Fruit fly (Drosophila melanogaster) whole organism, prepupa: Measurements from ENCODE around the gene dpr10.

Source experiments
- Blimp-1 ChIP-seq: fragments of 200-800 bp; sonication (Bioruptor generic); optimal IDR thresholded peaks from 3 replicates; lab custom pipeline; 2017; ENCODE audit warnings: missing biosample characterization, missing genetic modification characterization, mild to moderate bottlenecking, moderate library complexity, missing genetic modification reagents
- CG10631 ChIP-seq: fragments of 200-800 bp; sonication (Bioruptor generic); optimal IDR thresholded peaks from 2 replicates; lab custom pipeline; 2016; ENCODE audit warnings: missing biosample characterization, missing genetic modification characterization
- CG10669 ChIP-seq: fragments of 200-800 bp; sonication (Bioruptor generic); optimal IDR thresholded peaks from 3 replicates; lab custom pipeline; 2018; ENCODE audit warnings: missing biosample characterization, mild to moderate bottlenecking, missing genetic modification characterization, moderate library complexity
- CG11762 ChIP-seq: fragments of 200-800 bp; sonication (Bioruptor generic); optimal IDR thresholded peaks from 3 replicates; lab custom pipeline; 2016; ENCODE audit warnings: missing biosample characterization, missing genetic modification characterization; ENCODE audit not compliant: insufficient read depth
- CG11902 ChIP-seq: fragments of 200-800 bp; sonication (Bioruptor generic); optimal IDR thresholded peaks from 3 replicates; lab custom pipeline; 2016; ENCODE audit warnings: missing biosample characterization, missing genetic modification characterization
- CG15336 ChIP-seq: fragments of 200-800 bp; sonication (Bioruptor generic); IDR thresholded peaks from 2 replicates; pipeline ENCODE4 v1.3.6; 2022; ENCODE audit warnings: missing biosample characterization, missing genetic modification characterization
- CG1621 ChIP-seq: fragments of 200-800 bp; sonication (Bioruptor generic); optimal IDR thresholded peaks from 3 replicates; lab custom pipeline; 2018; ENCODE audit warnings: missing biosample characterization, mild to moderate bottlenecking, missing genetic modification characterization
- CG3032 ChIP-seq: fragments of 200-800 bp; optimal IDR thresholded peaks from 2 replicates; lab custom pipeline; 2019; ENCODE audit warnings: missing biosample characterization, mild to moderate bottlenecking, missing genetic modification characterization, moderate library complexity
- CG31627 ChIP-seq: fragments of 200-800 bp; sonication (Bioruptor generic); optimal IDR thresholded peaks from 3 replicates; lab custom pipeline; 2016; ENCODE audit warnings: missing biosample characterization, missing genetic modification characterization
- CG32006 ChIP-seq: fragments of 200-800 bp; sonication (Bioruptor generic); optimal IDR thresholded peaks from 3 replicates; lab custom pipeline; 2017; ENCODE audit warnings: missing biosample characterization, mild to moderate bottlenecking, missing genetic modification characterization
- CG3919 ChIP-seq: fragments of 200-800 bp; sonication (Bioruptor generic); optimal IDR thresholded peaks from 3 replicates; lab custom pipeline; 2016; ENCODE audit warnings: missing biosample characterization, missing genetic modification characterization
- CG4318 ChIP-seq: fragments of 200-800 bp; sonication (Bioruptor generic); optimal IDR thresholded peaks from 3 replicates; lab custom pipeline; 2017; ENCODE audit warnings: missing biosample characterization, mild to moderate bottlenecking, missing genetic modification characterization
- CG6163 ChIP-seq: fragments of 200-800 bp; sonication (Bioruptor generic); IDR thresholded peaks from 3 replicates; pipeline ENCODE4 v1.3.6; 2022; ENCODE audit warnings: missing biosample characterization, missing genetic modification characterization
- CG6792 ChIP-seq: fragments of 200-800 bp; sonication (Bioruptor generic); optimal IDR thresholded peaks from 3 replicates; lab custom pipeline; 2016; ENCODE audit warnings: missing biosample characterization, missing genetic modification characterization
- CG7368 ChIP-seq: fragments of 200-800 bp; sonication (Bioruptor generic); optimal IDR thresholded peaks from 3 replicates; lab custom pipeline; 2016; ENCODE audit warnings: missing biosample characterization, missing genetic modification characterization
- CG8119 ChIP-seq: fragments of 200-800 bp; sonication (Bioruptor generic); IDR thresholded peaks from 3 replicates; pipeline ENCODE4 v1.3.6; 2022; ENCODE audit warnings: missing biosample characterization, missing genetic modification characterization
- CG8632 ChIP-seq: fragments of 200-800 bp; sonication (Bioruptor generic); optimal IDR thresholded peaks from 3 replicates; lab custom pipeline; 2016; ENCODE audit warnings: missing biosample characterization, missing genetic modification characterization
- CG9139 ChIP-seq: fragments of 200-800 bp; sonication (Bioruptor generic); optimal IDR thresholded peaks from 3 replicates; lab custom pipeline; 2017; ENCODE audit warnings: missing biosample characterization, mild to moderate bottlenecking, missing genetic modification characterization
- Eip75B ChIP-seq: fragments of 200-800 bp; sonication (Bioruptor generic); optimal IDR thresholded peaks from 3 replicates; lab custom pipeline; 2016; ENCODE audit warnings: missing biosample characterization, missing genetic modification characterization
- Eip78C ChIP-seq: fragments of 200-800 bp; sonication (Bioruptor generic); peaks from one replicate; lab custom pipeline; 2016; ENCODE audit warnings: missing biosample characterization, missing genetic modification characterization
- Ets96B ChIP-seq: fragments of 200-800 bp; optimal IDR thresholded peaks from 2 replicates; lab custom pipeline; 2019; ENCODE audit warnings: missing biosample characterization, mild to moderate bottlenecking, missing genetic modification characterization, moderate library complexity
- Hr38 ChIP-seq: sonication (Bioruptor generic); optimal IDR thresholded peaks from 2 replicates; lab custom pipeline; 2016; ENCODE audit warnings: missing biosample characterization, missing genetic modification characterization
- Hr39 ChIP-seq: fragments of 200-800 bp; sonication (Bioruptor generic); optimal IDR thresholded peaks from 2 replicates; lab custom pipeline; 2016; ENCODE audit warnings: missing biosample characterization, missing genetic modification characterization
- Hr4 ChIP-seq: fragments of 200-800 bp; sonication (Bioruptor generic); optimal IDR thresholded peaks from 3 replicates; lab custom pipeline; 2016; ENCODE audit warnings: missing biosample characterization, missing genetic modification characterization
- Met ChIP-seq: fragments of 200-800 bp; sonication (Bioruptor generic); optimal IDR thresholded peaks from 3 replicates; lab custom pipeline; 2016; ENCODE audit warnings: missing biosample characterization, missing genetic modification characterization
- Smox ChIP-seq: fragments of 200-800 bp; sonication (Bioruptor generic); optimal IDR thresholded peaks from 3 replicates; lab custom pipeline; 2016; ENCODE audit warnings: missing biosample characterization, missing genetic modification characterization
- Sox102F ChIP-seq: fragments of 200-800 bp; sonication (Bioruptor generic); optimal IDR thresholded peaks from 2 replicates; lab custom pipeline; 2016; ENCODE audit warnings: missing biosample characterization, mild to moderate bottlenecking, missing genetic modification characterization
- Sox14 ChIP-seq: fragments of 200-800 bp; sonication (Bioruptor generic); optimal IDR thresholded peaks from 3 replicates; lab custom pipeline; 2016; ENCODE audit warnings: missing biosample characterization, missing genetic modification characterization
- achi ChIP-seq: fragments of 200-800 bp; sonication (Bioruptor generic); optimal IDR thresholded peaks from 3 replicates; lab custom pipeline; 2016; ENCODE audit warnings: missing biosample characterization, missing genetic modification characterization
- acj6 ChIP-seq: fragments of 200-800 bp; sonication (Bioruptor generic); optimal IDR thresholded peaks from 3 replicates; lab custom pipeline; 2016; ENCODE audit warnings: missing biosample characterization, missing genetic modification characterization
- cyc ChIP-seq: fragments of 200-800 bp; sonication (Bioruptor generic); optimal IDR thresholded peaks from 3 replicates; lab custom pipeline; 2016; ENCODE audit warnings: missing biosample characterization, missing genetic modification characterization
- dac ChIP-seq: fragments of 200-800 bp; sonication (Bioruptor generic); optimal IDR thresholded peaks from 2 replicates; lab custom pipeline; 2017; ENCODE audit warnings: missing biosample characterization, mild to moderate bottlenecking, missing genetic modification characterization
- dsx ChIP-seq: fragments of 200-800 bp; optimal IDR thresholded peaks from 3 replicates; lab custom pipeline; 2019; ENCODE audit warnings: missing biosample characterization, mild to moderate bottlenecking, missing genetic modification characterization, moderate library complexity; ENCODE audit not compliant: poor library complexity, severe bottlenecking
- eg ChIP-seq: fragments of 200-800 bp; sonication (Bioruptor generic); IDR thresholded peaks from 3 replicates; pipeline ENCODE4 v1.3.6; 2022; ENCODE audit warnings: missing biosample characterization, missing genetic modification characterization
- esn ChIP-seq: fragments of 200-800 bp; sonication (Bioruptor generic); optimal IDR thresholded peaks from 2 replicates; lab custom pipeline; 2016; ENCODE audit warnings: missing biosample characterization, mild to moderate bottlenecking, missing genetic modification characterization, moderate library complexity
- fd59A ChIP-seq: fragments of 200-800 bp; sonication (Bioruptor generic); optimal IDR thresholded peaks from 2 replicates; lab custom pipeline; 2017; ENCODE audit warnings: missing biosample characterization, mild to moderate bottlenecking, missing genetic modification characterization, missing genetic modification reagents
- net ChIP-seq: fragments of 200-800 bp; sonication (Bioruptor generic); optimal IDR thresholded peaks from 3 replicates; lab custom pipeline; 2016; ENCODE audit warnings: missing biosample characterization, missing genetic modification characterization
- pdm3 ChIP-seq: fragments of 200-800 bp; sonication (Bioruptor generic); optimal IDR thresholded peaks from 3 replicates; lab custom pipeline; 2016; ENCODE audit warnings: missing biosample characterization, missing genetic modification characterization
- ss ChIP-seq, 2 experiments: fragments of 200-800 bp; sonication (Bioruptor generic); optimal IDR thresholded peaks; 2 replicates in 1 of 2; 3 replicates in 1 of 2; lab custom pipeline; 2017 to 2018; ENCODE audit warnings: mild to moderate bottlenecking in 2 of 2, missing biosample characterization in 2 of 2, missing genetic modification characterization in 2 of 2, moderate library complexity in 1 of 2
- svp ChIP-seq: fragments of 200-800 bp; sonication (Bioruptor generic); peaks from one replicate; lab custom pipeline; 2016; ENCODE audit warnings: missing biosample characterization, missing genetic modification characterization
- topi ChIP-seq: fragments of 200-800 bp; sonication (Bioruptor generic); optimal IDR thresholded peaks from 3 replicates; lab custom pipeline; 2016; ENCODE audit warnings: missing biosample characterization, missing genetic modification characterization
- vri ChIP-seq: fragments of 200-800 bp; sonication (Bioruptor generic); optimal IDR thresholded peaks from 3 replicates; lab custom pipeline; 2016; ENCODE audit warnings: missing biosample characterization, mild to moderate bottlenecking, missing genetic modification characterization

dpr10 gene

DNA sequence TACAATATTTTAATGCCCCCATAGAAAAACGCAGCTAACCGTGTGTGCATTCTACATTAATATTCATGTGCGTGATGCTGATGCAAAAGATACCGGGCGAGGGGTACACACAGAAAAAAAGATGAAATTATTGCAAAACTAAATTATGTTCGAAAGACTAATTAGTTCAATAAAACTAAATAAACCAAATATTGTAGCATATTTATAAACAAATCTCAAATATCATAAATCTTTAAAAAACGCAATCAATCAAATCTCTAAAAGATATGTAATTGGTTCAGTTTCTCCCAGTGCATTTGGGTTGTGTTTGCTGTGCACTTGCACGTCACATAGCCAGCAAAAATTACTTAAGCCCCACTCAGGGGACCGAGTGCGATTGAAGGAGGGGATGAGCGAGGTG lies 12.7 kb upstream of the dpr10 start (continued):
- TF ChIP-seq CG9139 (no peak), Hr39 (GFP tag; lab: Kevin White, UChicago) (no peak), acj6 (GFP tag; lab: Kevin White, UChicago) (peak; percentile 35), CG1621 (tag; lab: Kevin White, UChicago) (no peak), CG4318 (peak; percentile 35), svp (GFP tag; lab: Kevin White, UChicago) (peak; percentile 51), CG31627 (GFP tag; lab: Kevin White, UChicago) (no peak), vri (GFP tag; lab: Kevin White, UChicago) (no peak), achi (peak; percentile 31), ss (GFP tag; optimal IDR thresholded peaks at IDR 0.05; lab: Kevin White, UChicago) (peak; percentile 18 to 26), eg (GFP tag; lab: Robert Waterston, UW) (peak; percentile 27; the same call in 1 of the 3 replicates), cyc (GFP tag; lab: Kevin White, UChicago) (no peak), Met (GFP tag; lab: Kevin White, UChicago) (no peak), CG8119 (peak; percentile 74), CG8632 (peak; percentile 25)

- TF ChIP-seq net (GFP tag; lab: Kevin White, UChicago) (no peak), Met (GFP tag; lab: Kevin White, UChicago) (no peak), Hr4 (GFP tag; lab: Kevin White, UChicago) (no peak), CG7368 (GFP tag; lab: Kevin White, UChicago) (no peak), CG3032 (tag; lab: Kevin White, UChicago) (no peak), CG11762 (no peak), Hr39 (GFP tag; lab: Kevin White, UChicago) (no peak), Smox (GFP tag; lab: Kevin White, UChicago) (no peak), cyc (GFP tag; lab: Kevin White, UChicago) (no peak), ss (GFP tag; optimal IDR thresholded peaks at IDR 0.05; lab: Kevin White, UChicago) (no peak), esn (no peak), fd59A (no peak), CG6792 (GFP tag; lab: Kevin White, UChicago) (no peak), CG1621 (tag; lab: Kevin White, UChicago) (no peak), CG11902 (no peak), dsx (no peak), Sox102F (GFP tag; lab: Kevin White, UChicago) (no peak), Blimp-1 (GFP tag; lab: Kevin White, UChicago) (no peak), CG9139 (no peak), CG31627 (GFP tag; lab: Kevin White, UChicago) (no peak)
These were observed 11.5 kb upstream of the dpr10 start for dm6 chr3L:10197360-10197759.

DNA sequence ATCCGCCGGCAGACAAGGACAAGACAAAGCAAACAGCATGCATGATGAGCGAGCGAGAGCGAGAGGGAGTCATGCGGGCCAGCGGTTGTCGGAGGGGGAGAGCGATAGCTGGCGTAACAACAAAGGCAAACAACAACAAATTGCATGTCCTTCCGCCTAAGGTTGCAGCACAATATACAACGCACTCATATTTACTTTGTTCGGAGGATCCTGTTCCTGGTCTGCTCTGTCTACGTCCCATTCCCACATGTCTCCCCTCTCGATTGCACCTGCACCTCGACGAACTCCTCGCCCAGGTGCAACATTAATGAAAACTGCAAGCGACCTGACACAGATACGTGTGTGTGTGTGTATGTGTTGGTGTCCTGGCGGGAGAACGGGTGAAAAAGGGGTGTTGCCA lies 3.3 kb upstream of the dpr10 start:
- TF ChIP-seq dac (GFP tag; lab: Kevin White, UChicago), result no peak
- no peak for TF ChIP-seq CG15336 (GFP tag; lab: Robert Waterston, UW)
- TF ChIP-seq Blimp-1 (GFP tag; lab: Kevin White, UChicago), result no peak
- TF ChIP-seq CG7368 (GFP tag; lab: Kevin White, UChicago), result no peak
- no peak for TF ChIP-seq CG9139
- TF ChIP-seq CG6163 (GFP tag; lab: Robert Waterston, UW), result no peak
- no peak for TF ChIP-seq CG3919 (GFP tag; lab: Kevin White, UChicago)
- no peak for TF ChIP-seq achi

dm6 chr3L:10186893-10187292 lies 985 bp upstream of the dpr10 start:
- TF ChIP-seq Hr38 (GFP tag; lab: Kevin White, UChicago), result no peak
- TF ChIP-seq CG32006, result no peak
- TF ChIP-seq dac (GFP tag; lab: Kevin White, UChicago), result no peak
- TF ChIP-seq CG8632, result no peak
- no peak for TF ChIP-seq Hr4 (GFP tag; lab: Kevin White, UChicago)
- TF ChIP-seq svp (GFP tag; lab: Kevin White, UChicago), result no peak
- TF ChIP-seq acj6 (GFP tag; lab: Kevin White, UChicago), result no peak
- TF ChIP-seq CG11902, result no peak
- no peak for TF ChIP-seq Ets96B (tag; lab: Kevin White, UChicago)
- TF ChIP-seq topi (GFP tag; lab: Kevin White, UChicago), result no peak
- no peak for TF ChIP-seq Eip75B (GFP tag; lab: Kevin White, UChicago)
- no peak for TF ChIP-seq Sox14 (GFP tag; lab: Kevin White, UChicago)
- TF ChIP-seq Eip78C, result no peak
- no peak for TF ChIP-seq CG11762
- TF ChIP-seq CG10631 (GFP tag; lab: Kevin White, UChicago), result no peak
- no peak for TF ChIP-seq CG6792 (GFP tag; lab: Kevin White, UChicago)
- TF ChIP-seq pdm3 (GFP tag; lab: Kevin White, UChicago), result no peak
- TF ChIP-seq CG10669 (GFP tag; lab: Kevin White, UChicago), result no peak
- TF ChIP-seq dsx, result no peak
